Worm (Caenorhabditis elegans) whole organism, L1 larva: Measurements from ENCODE around the gene clec-128.

Source experiments
- C16A3.4 ChIP-seq: fragments of 150-350 bp; optimal IDR thresholded peaks from 2 replicates; lab custom pipeline; 2014; ENCODE audit warnings: missing biosample characterization, missing genetic modification characterization
- C34B4.2 ChIP-seq: sonication (generic microtip); optimal IDR thresholded peaks from 2 replicates; lab custom pipeline; 2017; ENCODE audit warnings: mild to moderate bottlenecking, missing genetic modification characterization, missing compliant biosample characterization
- Y116A8C.19 ChIP-seq: sonication (generic microtip); optimal IDR thresholded peaks from 2 replicates; lab custom pipeline; 2016; ENCODE audit warnings: missing compliant biosample characterization, missing genetic modification characterization, borderline replicate concordance
- alr-1 ChIP-seq: fragments of 200-800 bp; sonication (Bioruptor generic); optimal IDR thresholded peaks from 2 replicates; lab custom pipeline; 2018; ENCODE audit warnings: borderline replicate concordance, mild to moderate bottlenecking, missing genetic modification characterization, missing compliant biosample characterization
- ceh-63 ChIP-seq: fragments of 200-800 bp; sonication (Bioruptor generic); optimal IDR thresholded peaks from 2 replicates; lab custom pipeline; 2018; ENCODE audit warnings: mild to moderate bottlenecking, missing genetic modification characterization, missing compliant biosample characterization
- ceh-82 ChIP-seq, 3 experiments: fragments of 150-350 bp in 1 of 3; sonication (generic microtip) in 2 of 3; optimal IDR thresholded peaks; 2 replicates each; lab custom pipeline; 2014 to 2017; ENCODE audit warnings: missing biosample characterization in 3 of 3, missing genetic modification characterization in 3 of 3
- ceh-88 ChIP-seq: fragments of 200-800 bp; sonication (Bioruptor generic); IDR thresholded peaks from 2 replicates; pipeline ENCODE4 v1.3.6; 2022; ENCODE audit warnings: missing genetic modification characterization, missing compliant biosample characterization
- dpl-1 ChIP-seq, 3 experiments: fragments of 150-350 bp in 2 of 3; sonication (generic microtip) in 1 of 3; optimal IDR thresholded peaks; 2 replicates each; lab custom pipeline; 2014 to 2017; ENCODE audit warnings: missing biosample characterization in 3 of 3, missing genetic modification characterization in 3 of 3, missing genetic modification reagents in 3 of 3
- dsc-1 ChIP-seq: sonication (generic microtip); optimal IDR thresholded peaks from 2 replicates; lab custom pipeline; 2016; ENCODE audit warnings: mild to moderate bottlenecking, missing genetic modification characterization, missing compliant biosample characterization
- efl-1 ChIP-seq, 4 experiments: fragments of 150-350 bp; optimal IDR thresholded peaks in 3 of 4; peaks in 1 of 4; 1 replicate in 1 of 4; 2 replicates in 3 of 4; lab custom pipeline; 2014; ENCODE audit warnings: missing biosample characterization in 2 of 4, missing genetic modification characterization in 2 of 4, missing genetic modification reagents in 2 of 4
- egl-13 ChIP-seq: sonication (generic microtip); optimal IDR thresholded peaks from 2 replicates; lab custom pipeline; 2016; ENCODE audit warnings: missing genotype, missing genetic modification reagents, missing genetic modification characterization, missing compliant biosample characterization
- elt-2 ChIP-seq: sonication (generic microtip); optimal IDR thresholded peaks from 2 replicates; lab custom pipeline; 2016; ENCODE audit warnings: missing genetic modification characterization, mild to moderate bottlenecking, inconsistent platforms, missing compliant biosample characterization, missing genetic modification reagents
- elt-3 ChIP-seq, 6 experiments: fragments of 150-350 bp in 1 of 6; sonication (generic microtip); optimal IDR thresholded peaks; 2 replicates each; lab custom pipeline; 2017 to 2018; ENCODE audit warnings: missing biosample characterization in 6 of 6, missing genetic modification characterization in 6 of 6, inconsistent platforms in 1 of 6
- fkh-10 ChIP-seq: sonication (generic microtip); optimal IDR thresholded peaks from 2 replicates; lab custom pipeline; 2017; ENCODE audit warnings: missing biosample characterization, missing genetic modification reagents, missing genetic modification characterization
- fkh-8 ChIP-seq: sonication (generic microtip); optimal IDR thresholded peaks from 2 replicates; lab custom pipeline; 2016; ENCODE audit warnings: mild to moderate bottlenecking, missing genetic modification characterization, missing compliant biosample characterization
- fos-1 ChIP-seq: fragments of 150-350 bp; optimal IDR thresholded peaks from 2 replicates; lab custom pipeline; 2014; ENCODE audit warnings: missing biosample characterization, missing genetic modification characterization
- grh-1 ChIP-seq: fragments of 200-800 bp; sonication (Bioruptor generic); IDR thresholded peaks from 2 replicates; pipeline ENCODE4 v1.3.6; 2022; ENCODE audit warnings: missing genetic modification reagents, missing genetic modification characterization, missing compliant biosample characterization
- hlh-17 ChIP-seq: fragments of 200-800 bp; sonication (Bioruptor generic); optimal IDR thresholded peaks from 2 replicates; lab custom pipeline; 2018; ENCODE audit warnings: missing genetic modification characterization, mild to moderate bottlenecking, missing compliant biosample characterization, moderate library complexity, borderline replicate concordance
- irx-1 ChIP-seq: sonication (generic microtip); optimal IDR thresholded peaks from 2 replicates; lab custom pipeline; 2016; ENCODE audit warnings: missing genetic modification characterization, missing compliant biosample characterization
- isw-1 ChIP-seq: fragments of 200-800 bp; sonication (Bioruptor generic); IDR thresholded peaks from 2 replicates; pipeline ENCODE4 v1.3.6; 2022; ENCODE audit warnings: missing genetic modification characterization, missing compliant biosample characterization
- jun-1 ChIP-seq: fragments of 150-350 bp; optimal IDR thresholded peaks from 2 replicates; lab custom pipeline; 2014; ENCODE audit warnings: missing biosample characterization, missing genetic modification reagents, missing genetic modification characterization
- lin-13 ChIP-seq: fragments of 150-350 bp; optimal IDR thresholded peaks from 2 replicates; lab custom pipeline; 2014; ENCODE audit warnings: missing biosample characterization, missing genetic modification reagents, missing genetic modification characterization
- lin-35 ChIP-seq, 2 experiments: fragments of 150-350 bp; optimal IDR thresholded peaks; 2 replicates each; lab custom pipeline; 2014; ENCODE audit warnings: missing biosample characterization in 2 of 2, missing genetic modification characterization in 2 of 2, missing genetic modification reagents in 2 of 2
- lsy-2 ChIP-seq, 2 experiments: fragments of 150-350 bp; optimal IDR thresholded peaks; 2 replicates each; lab custom pipeline; 2014; ENCODE audit warnings: missing biosample characterization in 2 of 2, missing genetic modification characterization in 2 of 2
- nhr-11 ChIP-seq: fragments of 150-350 bp; optimal IDR thresholded peaks from 2 replicates; lab custom pipeline; 2014; ENCODE audit warnings: missing biosample characterization, missing genetic modification characterization
- nhr-19 ChIP-seq: fragments of 200-800 bp; sonication (Bioruptor generic); conservative IDR thresholded peaks from 2 replicates; pipeline ENCODE4 v1.3.6; 2022; ENCODE audit warnings: missing genetic modification characterization, missing compliant biosample characterization
- nhr-20 ChIP-seq: sonication (generic microtip); optimal IDR thresholded peaks from 2 replicates; lab custom pipeline; 2016; ENCODE audit warnings: mild to moderate bottlenecking, missing genetic modification characterization, missing compliant biosample characterization
- nhr-85 ChIP-seq: sonication (generic microtip); peaks from one replicate; lab custom pipeline; 2016; ENCODE audit warnings: missing genetic modification characterization, inconsistent platforms, missing compliant biosample characterization
- nhr-90 ChIP-seq: sonication (generic microtip); optimal IDR thresholded peaks from 2 replicates; lab custom pipeline; 2016; ENCODE audit warnings: mild to moderate bottlenecking, missing genetic modification characterization, missing compliant biosample characterization; ENCODE audit not compliant: poor library complexity
- pax-3 ChIP-seq: fragments of 200-800 bp; sonication (Bioruptor generic); optimal IDR thresholded peaks from 2 replicates; lab custom pipeline; 2018; ENCODE audit warnings: mild to moderate bottlenecking, missing genetic modification characterization, moderate library complexity, missing compliant biosample characterization
- rnt-1 ChIP-seq: sonication (generic microtip); optimal IDR thresholded peaks from 2 replicates; lab custom pipeline; 2016; ENCODE audit warnings: mild to moderate bottlenecking, missing genetic modification characterization, moderate library complexity, missing compliant biosample characterization
- sptf-1 ChIP-seq: fragments of 150-350 bp; optimal IDR thresholded peaks from 2 replicates; lab custom pipeline; 2014; ENCODE audit warnings: missing biosample characterization, missing genetic modification characterization
- swsn-7 ChIP-seq: sonication (generic microtip); optimal IDR thresholded peaks from 2 replicates; lab custom pipeline; 2016; ENCODE audit warnings: missing genetic modification characterization, missing compliant biosample characterization
- unc-86 ChIP-seq: sonication (generic microtip); optimal IDR thresholded peaks from 2 replicates; lab custom pipeline; 2016; ENCODE audit warnings: missing genetic modification characterization, missing compliant biosample characterization
- unc-98 ChIP-seq: fragments of 200-800 bp; sonication (Bioruptor generic); IDR thresholded peaks from 2 replicates; pipeline ENCODE4 v1.3.6; 2022; ENCODE audit warnings: missing genetic modification characterization, missing compliant biosample characterization
- xbp-1 ChIP-seq: sonication (generic microtip); optimal IDR thresholded peaks from 2 replicates; lab custom pipeline; 2016; ENCODE audit warnings: missing genetic modification characterization, missing compliant biosample characterization
- zag-1 ChIP-seq: fragments of 150-350 bp; optimal IDR thresholded peaks from 2 replicates; lab custom pipeline; 2014; ENCODE audit warnings: missing biosample characterization, missing genetic modification characterization
- ztf-11 ChIP-seq, 2 experiments: sonication (generic microtip); optimal IDR thresholded peaks; 2 replicates each; lab custom pipeline; 2016 to 2017; ENCODE audit warnings: missing genetic modification characterization in 2 of 2, missing biosample characterization in 1 of 2, missing compliant biosample characterization in 1 of 2

Gene clec-128

ce11 chrII:3573255-3573654, 2.4 kb upstream of the clec-128 start, which contains the start of gene clec-130:
clec-130 (plus strand) TSS chrII:3573555.
- no peak for TF ChIP-seq jun-1 (tag; lab: Kevin White, UChicago)
- TF ChIP-seq hlh-17 (GFP tag; lab: Kevin White, UChicago) = no peak
- TF ChIP-seq zag-1 (tag; lab: Kevin White, UChicago) = no peak
- no peak for TF ChIP-seq lin-35 (GFP tag; optimal IDR thresholded peaks at IDR 0.05; lab: Kevin White, UChicago)
- no peak for TF ChIP-seq elt-3 (tag; optimal IDR thresholded peaks at IDR 0.05; lab: Kevin White, UChicago)
- no peak for TF ChIP-seq lsy-2 (tag; optimal IDR thresholded peaks at IDR 0.05; lab: Kevin White, UChicago)
- TF ChIP-seq grh-1 (GFP tag; lab: Robert Waterston, UW) = no peak
- no peak for TF ChIP-seq unc-98 (GFP tag; lab: Robert Waterston, UW)
- no peak for TF ChIP-seq egl-13 (tag; lab: Kevin White, UChicago)
- TF ChIP-seq fos-1 (tag; lab: Kevin White, UChicago) = no peak
- TF ChIP-seq irx-1 (tag; lab: Kevin White, UChicago) = no peak
- TF ChIP-seq lin-13 (GFP tag; lab: Kevin White, UChicago) = no peak

- no peak for TF ChIP-seq isw-1
- no peak for TF ChIP-seq fkh-10 (GFP tag; lab: Kevin White, UChicago)
- no peak for TF ChIP-seq xbp-1 (tag; lab: Kevin White, UChicago)
- TF ChIP-seq dsc-1 (tag; lab: Kevin White, UChicago) = no peak
- TF ChIP-seq nhr-11 (tag; lab: Kevin White, UChicago) = no peak
- TF ChIP-seq unc-86 = no peak
- TF ChIP-seq Y116A8C.19 (tag; lab: Kevin White, UChicago) = no peak
- no peak for TF ChIP-seq ceh-88 (GFP tag; lab: Robert Waterston, UW)
- TF ChIP-seq nhr-90 (tag; lab: Kevin White, UChicago) = no peak
- no peak for TF ChIP-seq pax-3 (tag; lab: Kevin White, UChicago)
- TF ChIP-seq grh-1 (GFP tag; lab: Robert Waterston, UW) = no peak
- no peak for TF ChIP-seq elt-2
- no peak for TF ChIP-seq C16A3.4 (tag; lab: Kevin White, UChicago)
- TF ChIP-seq sptf-1 = no peak
Observed at ce11 chrII:3569118-3569517, 1.7 kb downstream of the clec-128 start, which contains the start of gene clec-127. clec-127 (minus strand) TSS chrII:3569218.

- peak; percentile 45 for TF ChIP-seq nhr-20 (tag; lab: Kevin White, UChicago)
- peak; percentile 37 for TF ChIP-seq nhr-19 (GFP tag; lab: Robert Waterston, UW)
- TF ChIP-seq swsn-7 (tag; lab: Kevin White, UChicago) = peak; percentile 11
- peak in 1 of 3 experiments; percentile 12 for TF ChIP-seq dpl-1 (GFP tag; optimal IDR thresholded peaks at IDR 0.05; lab: Kevin White, UChicago)
- peak; percentile 50 for TF ChIP-seq rnt-1 (tag; lab: Kevin White, UChicago)
- peak in 1 of 3 experiments; percentile 21 for TF ChIP-seq ceh-82 (tag; optimal IDR thresholded peaks at IDR 0.05; lab: Kevin White, UChicago)
- peak in 1 of 2 experiments; percentile 24 for TF ChIP-seq lin-35 (GFP tag; optimal IDR thresholded peaks at IDR 0.05; lab: Kevin White, UChicago)
- TF ChIP-seq efl-1 (optimal IDR thresholded peaks at IDR 0.05; lab: Kevin White, UChicago) = peak; percentile 14 to 29
- peak in 1 of 2 experiments; percentile 91 for TF ChIP-seq efl-1 (GFP tag; optimal IDR thresholded peaks at IDR 0.05 in 1 of 2; lab: Kevin White, UChicago)
- peak; percentile 34 for TF ChIP-seq elt-2
- TF ChIP-seq fkh-8 (tag; lab: Kevin White, UChicago) = peak; percentile 17
- peak; percentile 70 for TF ChIP-seq nhr-85 (tag; lab: Kevin White, UChicago)
- peak; percentile 58 for TF ChIP-seq nhr-90 (tag; lab: Kevin White, UChicago)
- TF ChIP-seq, all 84 proteins: peak for 12; not testable (repeated sequence) for 72
Observed at ce11 chrII:3567576-3567975, 3.3 kb downstream of the clec-128 start.

ce11 chrII:3567066-3567465, 3.8 kb downstream of the clec-128 start:
- TF ChIP-seq grh-1 (GFP tag; lab: Robert Waterston, UW) (no peak), unc-98 (GFP tag; lab: Robert Waterston, UW) (no peak), fkh-10 (GFP tag; lab: Kevin White, UChicago) (no peak), swsn-7 (tag; lab: Kevin White, UChicago) (no peak), ceh-63 (GFP tag; lab: Kevin White, UChicago) (no peak), alr-1 (tag; lab: Kevin White, UChicago) (no peak), C34B4.2 (no peak), ztf-11 (tag; optimal IDR thresholded peaks at IDR 0.05; lab: Kevin White, UChicago) (no peak), nhr-90 (tag; lab: Kevin White, UChicago) (no peak)
